Fruit fly (Drosophila melanogaster) whole organism, embryonic: Measurements from ENCODE around the gene Alp13.

Experiments
- CG10979 ChIP-seq: fragments of 200-800 bp; sonication (Bioruptor generic); optimal IDR thresholded peaks from 2 replicates; lab custom pipeline; 2018; ENCODE audit warnings: missing biosample characterization, mild to moderate bottlenecking, missing genetic modification characterization, moderate library complexity
- CG11695 ChIP-seq: fragments of 200-800 bp; sonication (Bioruptor generic); IDR thresholded peaks from 3 replicates; pipeline ENCODE4 v1.3.6; 2022; ENCODE audit warnings: missing biosample characterization, missing genetic modification characterization
- CG1233 ChIP-seq: fragments of 200-800 bp; sonication (Bioruptor generic); optimal IDR thresholded peaks from 4 replicates; lab custom pipeline; 2018; ENCODE audit warnings: missing biosample characterization, mild to moderate bottlenecking, missing genetic modification characterization
- CG12769 ChIP-seq: fragments of 200-800 bp; sonication (Bioruptor generic); optimal IDR thresholded peaks from 2 replicates; lab custom pipeline; 2019; ENCODE audit warnings: missing biosample characterization, mild to moderate bottlenecking, missing genetic modification characterization, moderate library complexity
- CG13424 ChIP-seq: fragments of 200-800 bp; sonication (Bioruptor generic); optimal IDR thresholded peaks from 2 replicates; lab custom pipeline; 2019; ENCODE audit warnings: missing biosample characterization, mild to moderate bottlenecking, missing genetic modification characterization, moderate library complexity
- CG13624 ChIP-seq: fragments of 200-800 bp; sonication (Bioruptor generic); optimal IDR thresholded peaks from 2 replicates; lab custom pipeline; 2016; ENCODE audit warnings: missing biosample characterization, missing genetic modification characterization
- CG18476 ChIP-seq: fragments of 200-800 bp; sonication (Bioruptor generic); optimal IDR thresholded peaks from 2 replicates; lab custom pipeline; 2016; ENCODE audit warnings: missing biosample characterization, mild to moderate bottlenecking, missing genetic modification characterization
- CG30431 ChIP-seq: fragments of 200-800 bp; sonication (Bioruptor generic); optimal IDR thresholded peaks from 2 replicates; lab custom pipeline; 2017; ENCODE audit warnings: missing biosample characterization, missing genetic modification characterization
- CG3163 ChIP-seq: fragments of 200-800 bp; sonication (Bioruptor generic); optimal IDR thresholded peaks from 3 replicates; lab custom pipeline; 2016; ENCODE audit warnings: missing biosample characterization, missing genetic modification characterization
- CG32532 ChIP-seq: fragments of 200-800 bp; sonication (Bioruptor generic); IDR thresholded peaks from 2 replicates; pipeline ENCODE4 v1.3.6; 2022; ENCODE audit warnings: missing biosample characterization, missing genetic modification characterization
- CG32772 ChIP-seq: fragments of 200-800 bp; sonication (Bioruptor generic); IDR thresholded peaks from 2 replicates; pipeline ENCODE4 v1.3.6; 2022; ENCODE audit warnings: missing biosample characterization, missing genetic modification characterization
- CG3847 ChIP-seq: fragments of 200-800 bp; sonication (Bioruptor generic); IDR thresholded peaks from 2 replicates; pipeline ENCODE4 v1.3.6; 2022; ENCODE audit warnings: missing biosample characterization, missing genetic modification characterization
- CG4730 ChIP-seq: fragments of 200-800 bp; sonication (Bioruptor generic); IDR thresholded peaks from 2 replicates; pipeline ENCODE4 v1.3.6; 2022; ENCODE audit warnings: missing biosample characterization, missing genetic modification characterization
- CG6683 ChIP-seq: fragments of 200-800 bp; sonication (Bioruptor generic); optimal IDR thresholded peaks from 2 replicates; lab custom pipeline; 2017; ENCODE audit warnings: missing biosample characterization, mild to moderate bottlenecking, missing genetic modification characterization, missing genetic modification reagents
- CG6765 ChIP-seq: fragments of 200-800 bp; sonication (Bioruptor generic); optimal IDR thresholded peaks from 3 replicates; lab custom pipeline; 2017; ENCODE audit warnings: missing biosample characterization, mild to moderate bottlenecking, missing genetic modification characterization
- CG9817 ChIP-seq: fragments of 200-800 bp; sonication (Bioruptor generic); optimal IDR thresholded peaks from 2 replicates; lab custom pipeline; 2018; ENCODE audit warnings: missing biosample characterization, mild to moderate bottlenecking, missing genetic modification characterization, moderate library complexity
- CTCF ChIP-seq: fragments of 200-800 bp; sonication (Bioruptor generic); optimal IDR thresholded peaks from 2 replicates; lab custom pipeline; 2017; ENCODE audit warnings: missing biosample characterization, mild to moderate bottlenecking, missing genetic modification characterization, moderate library complexity
- CoRest ChIP-seq: fragments of 200-800 bp; sonication (Bioruptor generic); optimal IDR thresholded peaks from 3 replicates; lab custom pipeline; 2018; ENCODE audit warnings: missing biosample characterization, mild to moderate bottlenecking, missing genetic modification characterization, moderate library complexity
- Dll ChIP-seq: fragments of 200-800 bp; sonication (Bioruptor generic); IDR thresholded peaks from 4 replicates; pipeline ENCODE4 v1.3.6; 2022; ENCODE audit warnings: missing biosample characterization, missing genetic modification characterization; ENCODE audit not compliant: partially characterized antibody
- E2f2 ChIP-seq: fragments of 200-800 bp; sonication (Bioruptor generic); IDR thresholded peaks from 2 replicates; pipeline ENCODE4 v1.3.6; 2022; ENCODE audit warnings: missing biosample characterization, missing genetic modification characterization
- HHEX ChIP-seq: fragments of 200-800 bp; sonication (Bioruptor generic); optimal IDR thresholded peaks from 3 replicates; lab custom pipeline; 2017; ENCODE audit warnings: missing biosample characterization, mild to moderate bottlenecking, missing genetic modification characterization, missing genetic modification reagents
- Hand ChIP-seq: fragments of 200-800 bp; sonication (Bioruptor generic); optimal IDR thresholded peaks from 2 replicates; lab custom pipeline; 2017; ENCODE audit warnings: mild to moderate bottlenecking, missing biosample characterization, missing genetic modification reagents, missing genetic modification characterization
- Lim3 ChIP-seq: fragments of 200-800 bp; sonication (Bioruptor generic); IDR thresholded peaks from 2 replicates; pipeline ENCODE4 v1.3.6; 2022; ENCODE audit warnings: missing biosample characterization, missing genetic modification characterization
- Lpt ChIP-seq: fragments of >200 bp; optimal IDR thresholded peaks from 2 replicates; lab custom pipeline; 2018; ENCODE audit warnings: missing biosample characterization, missing genetic modification characterization
- MESR4 ChIP-seq: fragments of 200-800 bp; sonication (Bioruptor generic); optimal IDR thresholded peaks from 2 replicates; lab custom pipeline; 2018; ENCODE audit warnings: missing biosample characterization, mild to moderate bottlenecking, missing genetic modification characterization, moderate library complexity
- Neu2 ChIP-seq: fragments of 200-800 bp; sonication (Bioruptor generic); optimal IDR thresholded peaks from 3 replicates; lab custom pipeline; 2016; ENCODE audit warnings: missing biosample characterization, missing genetic modification characterization, borderline replicate concordance
- Nf-YB ChIP-seq: fragments of 200-800 bp; sonication (Bioruptor generic); optimal IDR thresholded peaks from 3 replicates; lab custom pipeline; 2019; ENCODE audit warnings: missing biosample characterization, mild to moderate bottlenecking, missing genetic modification characterization, moderate library complexity
- Nf-YC ChIP-seq: fragments of 200-800 bp; optimal IDR thresholded peaks from 3 replicates; lab custom pipeline; 2019; ENCODE audit warnings: missing biosample characterization, mild to moderate bottlenecking, missing genetic modification characterization, moderate library complexity
- Oli ChIP-seq: fragments of 200-800 bp; sonication (Bioruptor generic); optimal IDR thresholded peaks from 2 replicates; lab custom pipeline; 2018; ENCODE audit warnings: missing biosample characterization, mild to moderate bottlenecking, missing genetic modification characterization, moderate library complexity
- Scr ChIP-seq: fragments of 200-800 bp; sonication (Bioruptor generic); IDR thresholded peaks from 2 replicates; pipeline ENCODE4 v1.3.6; 2022; ENCODE audit warnings: missing biosample characterization, missing genetic modification characterization; ENCODE audit not compliant: partially characterized antibody
- Sox100B ChIP-seq: fragments of 200-800 bp; sonication (Bioruptor generic); optimal IDR thresholded peaks from 3 replicates; lab custom pipeline; 2018; ENCODE audit warnings: missing biosample characterization, mild to moderate bottlenecking, missing genetic modification characterization
- bbx ChIP-seq: fragments of 200-800 bp; sonication (Bioruptor generic); IDR thresholded peaks from 2 replicates; pipeline ENCODE4 v1.3.6; 2022; ENCODE audit warnings: missing biosample characterization, missing genetic modification characterization; ENCODE audit not compliant: partially characterized antibody
- cas ChIP-seq: fragments of 200-800 bp; sonication (Bioruptor generic); IDR thresholded peaks from 2 replicates; pipeline ENCODE4 v1.3.6; 2022; ENCODE audit warnings: missing biosample characterization, missing genetic modification characterization
- cg ChIP-seq: fragments of 200-800 bp; sonication (Bioruptor generic); optimal IDR thresholded peaks from 3 replicates; lab custom pipeline; 2019; ENCODE audit warnings: missing biosample characterization, mild to moderate bottlenecking, missing genetic modification characterization, moderate library complexity
- chn ChIP-seq: fragments of 200-800 bp; sonication (Bioruptor generic); optimal IDR thresholded peaks from 2 replicates; lab custom pipeline; 2016; ENCODE audit warnings: missing biosample characterization, missing genetic modification characterization
- crol ChIP-seq: fragments of 200-800 bp; sonication (Bioruptor generic); IDR thresholded peaks from 2 replicates; pipeline ENCODE4 v1.3.6; 2022; ENCODE audit warnings: missing biosample characterization, missing genetic modification characterization
- gem ChIP-seq: fragments of 200-800 bp; sonication (Bioruptor generic); optimal IDR thresholded peaks from 2 replicates; lab custom pipeline; 2019; ENCODE audit warnings: missing biosample characterization, mild to moderate bottlenecking, missing genetic modification characterization, moderate library complexity
- mld ChIP-seq: fragments of 200-800 bp; sonication (Bioruptor generic); IDR thresholded peaks from 3 replicates; pipeline ENCODE4 v1.3.6; 2022; ENCODE audit warnings: missing biosample characterization, missing genetic modification characterization; ENCODE audit not compliant: partially characterized antibody
- pho ChIP-seq: fragments of 200-800 bp; sonication (Bioruptor generic); optimal IDR thresholded peaks from 2 replicates; lab custom pipeline; 2016; ENCODE audit warnings: missing biosample characterization, missing genetic modification characterization
- pros ChIP-seq: fragments of 200-800 bp; sonication (Bioruptor generic); optimal IDR thresholded peaks from 3 replicates; lab custom pipeline; 2019; ENCODE audit warnings: missing biosample characterization, mild to moderate bottlenecking, missing genetic modification characterization, moderate library complexity
- sens ChIP-seq: fragments of 200-800 bp; sonication (Bioruptor generic); peaks from one replicate; lab custom pipeline; 2016; ENCODE audit warnings: missing biosample characterization, missing genetic modification characterization
- sisA ChIP-seq: fragments of 200-800 bp; sonication (Bioruptor generic); IDR thresholded peaks from 2 replicates; pipeline ENCODE4 v1.3.6; 2022; ENCODE audit warnings: missing biosample characterization, missing genetic modification characterization
- slp2 ChIP-seq: fragments of 200-800 bp; sonication (Bioruptor generic); optimal IDR thresholded peaks from 2 replicates; lab custom pipeline; 2016; ENCODE audit warnings: missing biosample characterization, missing genetic modification characterization
- trh ChIP-seq: fragments of 200-800 bp; sonication (Bioruptor generic); optimal IDR thresholded peaks from 2 replicates; lab custom pipeline; 2016; ENCODE audit warnings: missing biosample characterization, missing genetic modification characterization
- twi ChIP-seq: fragments of 200-800 bp; optimal IDR thresholded peaks from 2 replicates; lab custom pipeline; 2019; ENCODE audit warnings: missing biosample characterization, mild to moderate bottlenecking, missing genetic modification characterization, moderate library complexity
- tx ChIP-seq: fragments of 200-800 bp; sonication (Bioruptor generic); optimal IDR thresholded peaks from 2 replicates; lab custom pipeline; 2016; ENCODE audit warnings: missing biosample characterization, missing genetic modification characterization

The Alp13 gene

DNA sequence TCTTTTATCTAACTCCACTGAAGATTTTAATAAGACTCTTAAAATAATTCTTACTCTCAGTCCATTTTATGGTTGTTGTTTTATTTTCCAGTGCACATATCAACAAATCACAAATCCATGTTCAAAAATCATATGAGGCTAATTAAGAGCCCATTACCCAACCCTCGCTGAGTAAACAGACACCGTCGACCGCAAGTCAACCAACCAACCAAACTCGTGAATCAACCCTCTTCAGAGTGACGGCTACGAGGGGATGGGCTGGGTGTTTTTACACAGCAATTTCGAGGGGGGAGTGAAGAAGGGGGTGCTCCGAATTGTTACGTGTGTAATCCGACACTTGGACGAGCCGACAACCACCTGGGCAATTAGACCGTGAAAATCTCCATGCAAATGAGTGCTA lies 6.4 kb downstream of the Alp13 start:
- TF ChIP-seq CG13624, result no peak
- TF ChIP-seq CG13424, result no peak
- TF ChIP-seq sens (GFP tag; lab: Kevin White, UChicago), result peak; percentile 56
- TF ChIP-seq CG11695 (GFP tag; lab: Robert Waterston, UW), result no peak
- TF ChIP-seq Scr (GFP tag; lab: Robert Waterston, UW), result no peak
- no peak for TF ChIP-seq MESR4 (GFP tag; lab: Kevin White, UChicago)
- no peak for TF ChIP-seq sisA (GFP tag; lab: Robert Waterston, UW)
- TF ChIP-seq CG1233, result no peak
- peak; percentile 42 for TF ChIP-seq Nf-YB
- TF ChIP-seq cg, result no peak
- TF ChIP-seq CG4730 (GFP tag; lab: Robert Waterston, UW), result no peak
- TF ChIP-seq pros (GFP tag; lab: Kevin White, UChicago), result peak; percentile 28
- TF ChIP-seq Lpt (GFP tag; lab: Kevin White, UChicago), result no peak
- no peak for TF ChIP-seq CG3163 (GFP tag; lab: Kevin White, UChicago)
- TF ChIP-seq Nf-YC, result peak; percentile 61
- TF ChIP-seq CG12769 (tag; lab: Kevin White, UChicago), result no peak
- no peak for TF ChIP-seq CG6683
- peak; percentile 23 for TF ChIP-seq gem (tag; lab: Kevin White, UChicago)
- no peak for TF ChIP-seq Lim3 (GFP tag; lab: Robert Waterston, UW)
- no peak for TF ChIP-seq CG3847
- no peak for TF ChIP-seq Hand (GFP tag; lab: Kevin White, UChicago)
- TF ChIP-seq CG9817 (tag; lab: Kevin White, UChicago), result no peak
- TF ChIP-seq Oli (tag; lab: Kevin White, UChicago), result no peak
- peak; percentile 90 for TF ChIP-seq CG18476 (GFP tag; lab: Kevin White, UChicago)

DNA sequence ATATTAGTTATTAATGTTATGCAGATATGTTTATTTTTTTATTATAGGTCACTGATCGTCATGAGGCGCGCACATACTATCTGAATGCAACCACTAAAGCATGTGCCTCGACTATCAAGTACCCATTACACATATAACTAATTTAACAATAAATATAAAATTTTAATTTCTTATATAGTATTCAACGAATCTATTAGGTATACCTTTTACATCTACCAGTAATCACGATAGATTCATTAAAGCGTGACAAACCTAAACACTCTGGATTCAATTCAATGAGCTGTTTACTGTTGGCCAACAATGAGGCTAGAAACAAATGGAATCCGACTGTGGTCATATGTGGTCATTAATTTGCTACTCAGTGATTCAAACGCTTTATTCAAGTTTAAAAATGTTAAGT lies 7.6 kb downstream of the Alp13 start, which contains the start of gene CG33784:
Gene CG33784 (plus strand): TSS at position 301 of the 400 bp plus-strand sequence.
- TF ChIP-seq CG6765 (GFP tag; lab: Kevin White, UChicago) (no peak), twi (tag; lab: Kevin White, UChicago) (no peak), HHEX (no peak), tx (GFP tag; lab: Kevin White, UChicago) (no peak), CG10979 (tag; lab: Kevin White, UChicago) (no peak), CTCF (no peak), cas (GFP tag; lab: Robert Waterston, UW) (no peak), E2f2 (GFP tag; lab: Robert Waterston, UW) (no peak), crol (GFP tag; lab: Robert Waterston, UW) (no peak), CG32772 (GFP tag; lab: Robert Waterston, UW) (no peak), slp2 (GFP tag; lab: Kevin White, UChicago) (no peak), Neu2 (GFP tag; lab: Kevin White, UChicago) (no peak)
- TF ChIP-seq, all 482 proteins: peak for 0

DNA sequence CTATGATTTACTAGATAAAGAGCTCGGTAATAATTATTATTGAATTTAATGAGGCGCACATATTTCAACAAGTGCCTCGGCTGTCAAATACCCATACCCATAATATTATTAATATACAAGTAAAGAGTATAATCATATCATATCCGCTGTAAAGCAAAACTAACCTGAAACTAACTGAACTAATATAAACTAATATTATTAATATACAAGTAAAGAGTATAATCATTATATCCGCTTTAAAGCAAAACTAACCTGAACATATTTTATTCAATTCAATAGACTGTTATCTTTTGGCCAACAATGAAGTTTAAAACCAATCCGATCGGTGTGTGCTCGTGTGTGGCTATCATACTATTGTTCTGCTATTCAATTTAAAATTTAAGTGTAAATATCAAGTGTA lies 8.7 kb downstream of the Alp13 start, which contains the start of gene CG33783:
Gene CG33783 (plus strand): TSS at position 301 of the 400 bp plus-strand sequence.
- no peak for TF ChIP-seq pho (GFP tag; lab: Kevin White, UChicago)
- no peak for TF ChIP-seq CG30431 (GFP tag; lab: Kevin White, UChicago)
- TF ChIP-seq bbx (GFP tag; lab: Robert Waterston, UW), result no peak
- no peak for TF ChIP-seq CG32532 (GFP tag; lab: Robert Waterston, UW)
- TF ChIP-seq mld (GFP tag; lab: Robert Waterston, UW), result no peak
- no peak for TF ChIP-seq CoRest (tag; lab: Kevin White, UChicago)
- TF ChIP-seq sens (GFP tag; lab: Kevin White, UChicago), result no peak
- TF ChIP-seq trh, result no peak
- TF ChIP-seq Sox100B (GFP tag; lab: Kevin White, UChicago), result no peak
- no peak for TF ChIP-seq chn
- TF ChIP-seq Dll (GFP tag; lab: Robert Waterston, UW), result no peak
